Worm (Caenorhabditis elegans): ENCODE measurements around the gene sptl-1.

The sptl-1 gene

ce11 chrII:24559-24998 lies 26.9 kb upstream of the sptl-1 start, which contains the start of gene enee-1 (continued):
- TF ChIP-seq ztf-18 (tag; optimal IDR thresholded peaks at IDR 0.05), result peak; percentile 94

- TF ChIP-seq bed-1 (GFP tag; IDR thresholded peaks at IDR 0.05), result no peak
Observed at ce11 chrII:28283-28682, 23.2 kb upstream of the sptl-1 start, which contains the start of gene F23F1.4. Gene F23F1.4, minus strand, starts transcription at chrII:28423.

- TF ChIP-seq cebp-1 (GFP tag; IDR thresholded peaks at IDR 0.05) (no peak), cebp-1 (tag; optimal IDR thresholded peaks at IDR 0.05) (no peak), atf-7 (tag; optimal IDR thresholded peaks at IDR 0.05) (no peak), ZK185.1 (tag; optimal IDR thresholded peaks at IDR 0.05; ENCODE audit: poor library complexity, severe bottlenecking) (no peak), dpff-1 (tag; optimal IDR thresholded peaks at IDR 0.05) (no peak)
Observed at ce11 chrII:29578-29977, 21.9 kb upstream of the sptl-1 start.

ce11 chrII:31521-31920 lies 19.9 kb upstream of the sptl-1 start, which contains the start of the genes F23F1.5 and fbxc-54:
Gene F23F1.5, minus strand, starts transcription at chrII:31584.
Gene fbxc-54, plus strand, starts transcription at chrII:31719.
- TF ChIP-seq attf-3 (GFP tag; conservative IDR thresholded peaks at IDR 0.05) (peak; percentile 79), cebp-1 (GFP tag; IDR thresholded peaks at IDR 0.05) (peak; percentile 94), cebp-1 (tag; optimal IDR thresholded peaks at IDR 0.05) (peak; percentile 98), dpff-1 (tag; optimal IDR thresholded peaks at IDR 0.05) (no peak)

ce11 chrII:33904-34303 lies 17.5 kb upstream of the sptl-1 start, which contains the start of gene F23F1.2:
Gene F23F1.2, plus strand, starts transcription at chrII:34204.
- TF ChIP-seq lin-26 (GFP tag; IDR thresholded peaks at IDR 0.05), result no peak
- no peak for TF ChIP-seq ztf-6 (GFP tag; IDR thresholded peaks at IDR 0.05)
- no peak for TF ChIP-seq nhr-27 (tag; optimal IDR thresholded peaks at IDR 0.05)
- no peak for TF ChIP-seq lag-1 (GFP tag; IDR thresholded peaks at IDR 0.05)
- no peak for TF ChIP-seq ztf-26 (tag; optimal IDR thresholded peaks at IDR 0.05)
- TF ChIP-seq snpc-4 (GFP tag; optimal IDR thresholded peaks at IDR 0.05), result no peak
- TF ChIP-seq snpc-4 (tag; optimal IDR thresholded peaks at IDR 0.05), result no peak

ce11 chrII:37213-37612 lies 14.2 kb upstream of the sptl-1 start, which contains the start of gene F23F1.6:
Gene F23F1.6, minus strand, starts transcription at chrII:37313.
- TF ChIP-seq snpc-1.3 (tag; optimal IDR thresholded peaks at IDR 0.05; ENCODE audit: insufficient read depth) (no peak), unc-62 (GFP tag; optimal IDR thresholded peaks at IDR 0.05) (no peak), B0261.1 (tag; optimal IDR thresholded peaks at IDR 0.05) (no peak), F39B2.1 (GFP tag; IDR thresholded peaks at IDR 0.05) (no peak)

ce11 chrII:39437-39836 lies 12.0 kb upstream of the sptl-1 start, which contains the start of gene spp-24:
Gene spp-24, minus strand, starts transcription at chrII:39537.
- TF ChIP-seq hlh-26 (GFP tag; conservative IDR thresholded peaks at IDR 0.05), result no peak
- no peak for TF ChIP-seq snpc-1.3 (tag; optimal IDR thresholded peaks at IDR 0.05; ENCODE audit: insufficient read depth)
- TF ChIP-seq bed-1 (GFP tag; IDR thresholded peaks at IDR 0.05), result no peak
- no peak for TF ChIP-seq tbp1 (GFP tag; optimal IDR thresholded peaks at IDR 0.05)
- TF ChIP-seq nfyb-1 (GFP tag; IDR thresholded peaks at IDR 0.05), result no peak
- TF ChIP-seq B0336.3 (GFP tag; IDR thresholded peaks at IDR 0.05), result no peak
- TF ChIP-seq akir-1 (GFP tag; optimal IDR thresholded peaks at IDR 0.05), result no peak
- no peak for TF ChIP-seq hsf-1 (GFP tag; IDR thresholded peaks at IDR 0.05)
- TF ChIP-seq dpff-1 (tag; optimal IDR thresholded peaks at IDR 0.05), result no peak
- TF ChIP-seq efl-1 (GFP tag; optimal IDR thresholded peaks at IDR 0.05), result no peak
- TF ChIP-seq aptf-2 (GFP tag; conservative IDR thresholded peaks at IDR 0.05), result no peak
- TF ChIP-seq nhr-90 (tag; optimal IDR thresholded peaks at IDR 0.05), result no peak
- no peak for TF ChIP-seq lin-35 (GFP tag; optimal IDR thresholded peaks at IDR 0.05)
- TF ChIP-seq sea-2 (GFP tag; IDR thresholded peaks at IDR 0.05), result no peak

All from whole organism, young adult.